Worm (Caenorhabditis elegans) whole organism, L4 larva: ENCODE measurements around the gene srg-58.

Experiments used
- F26F4.8 ChIP-seq: fragments of 200-800 bp; sonication (Bioruptor generic); conservative IDR thresholded peaks from 2 replicates; pipeline ENCODE4 v1.3.6; 2022; ENCODE audit warnings: missing genetic modification characterization, missing compliant biosample characterization
- F44E2.7 ChIP-seq: fragments of 200-800 bp; sonication (Bioruptor generic); IDR thresholded peaks from 2 replicates; pipeline ENCODE4 v2.1.2; 2022; ENCODE audit warnings: missing genetic modification characterization, missing compliant biosample characterization
- R02D3.7 ChIP-seq: fragments of 150-350 bp; sonication (generic microtip); optimal IDR thresholded peaks from 3 replicates; lab custom pipeline; 2014; ENCODE audit warnings: missing biosample characterization, missing genetic modification characterization
- T20F7.1 ChIP-seq: fragments of 200-800 bp; sonication (Bioruptor generic); optimal IDR thresholded peaks from 2 replicates; lab custom pipeline; 2018; ENCODE audit warnings: mild to moderate bottlenecking, missing genetic modification characterization, missing compliant biosample characterization
- Y48G9A.11 ChIP-seq: fragments of 200-800 bp; sonication (Bioruptor generic); IDR thresholded peaks from 2 replicates; pipeline ENCODE4 v1.3.6; 2022; ENCODE audit warnings: missing genetic modification reagents, missing genetic modification characterization, missing compliant biosample characterization
- Y5F2A.4 ChIP-seq: fragments of 200-800 bp; sonication (Bioruptor generic); optimal IDR thresholded peaks from 2 replicates; lab custom pipeline; 2018; ENCODE audit warnings: mild to moderate bottlenecking, missing genetic modification characterization, missing compliant biosample characterization
- ZK546.5 ChIP-seq, 2 experiments: sonication (generic microtip); optimal IDR thresholded peaks; 2 replicates each; lab custom pipeline; 2017; ENCODE audit warnings: missing biosample characterization in 2 of 2, missing genetic modification characterization in 2 of 2
- aha-1 ChIP-seq: fragments of 150-350 bp; peaks from one replicate; lab custom pipeline; 2014; ENCODE audit warnings: missing biosample characterization, missing genetic modification characterization
- aly-2 ChIP-seq: sonication (generic microtip); optimal IDR thresholded peaks from 2 replicates; lab custom pipeline; 2018; ENCODE audit warnings: missing biosample characterization, missing genetic modification characterization
- ama-1 ChIP-seq: fragments of 150-350 bp; optimal IDR thresholded peaks from 2 replicates; lab custom pipeline; 2014; ENCODE audit warnings: inconsistent platforms, mixed read lengths
- ceh-20 ChIP-seq: fragments of 200-800 bp; sonication (Bioruptor generic); IDR thresholded peaks from 2 replicates; pipeline ENCODE4 v1.3.6; 2022; ENCODE audit warnings: missing genetic modification reagents, missing genetic modification characterization, missing compliant biosample characterization
- ceh-28 ChIP-seq: fragments of 150-350 bp; optimal IDR thresholded peaks from 2 replicates; lab custom pipeline; 2014; ENCODE audit warnings: missing biosample characterization, missing genetic modification reagents, missing genetic modification characterization
- cey-2 ChIP-seq: sonication (generic microtip); optimal IDR thresholded peaks from 3 replicates; lab custom pipeline; 2017; ENCODE audit warnings: missing genetic modification characterization, mild to moderate bottlenecking, missing compliant biosample characterization, antibody characterized with exemption, borderline replicate concordance; ENCODE audit not compliant: insufficient read depth
- daf-16 ChIP-seq, 3 experiments: sonication (generic microtip); optimal IDR thresholded peaks; 2 replicates each; lab custom pipeline; 2016 to 2017; ENCODE audit warnings: missing genetic modification characterization in 3 of 3, missing genetic modification reagents in 3 of 3, mild to moderate bottlenecking in 2 of 3, missing compliant biosample characterization in 2 of 3, missing biosample characterization in 1 of 3, moderate library complexity in 1 of 3
- dmd-6 ChIP-seq: fragments of 200-800 bp; sonication (Bioruptor generic); IDR thresholded peaks from 2 replicates; pipeline ENCODE4 v1.3.6; 2022; ENCODE audit warnings: missing genetic modification reagents, missing genetic modification characterization, missing compliant biosample characterization
- dpl-1 ChIP-seq: fragments of 150-350 bp; optimal IDR thresholded peaks from 2 replicates; lab custom pipeline; 2014; ENCODE audit warnings: missing biosample characterization, missing genetic modification reagents, missing genetic modification characterization
- dve-1 ChIP-seq: sonication (generic microtip); optimal IDR thresholded peaks from 2 replicates; lab custom pipeline; 2017; ENCODE audit warnings: antibody characterized with exemption, mild to moderate bottlenecking, missing genetic modification characterization, missing compliant biosample characterization; ENCODE audit not compliant: insufficient read depth
- egl-43 ChIP-seq: fragments of 200-800 bp; sonication (Bioruptor generic); IDR thresholded peaks from 2 replicates; pipeline ENCODE4 v1.3.6; 2022; ENCODE audit warnings: missing genetic modification reagents, missing genetic modification characterization, missing compliant biosample characterization
- hif-1 ChIP-seq, 2 experiments: sonication (generic microtip); optimal IDR thresholded peaks; 2 replicates each; lab custom pipeline; 2016 to 2017; ENCODE audit warnings: missing compliant biosample characterization in 2 of 2, missing genetic modification characterization in 2 of 2, missing genetic modification reagents in 2 of 2, missing genotype in 2 of 2, mild to moderate bottlenecking in 1 of 2
- hlh-11 ChIP-seq: fragments of 200-800 bp; sonication (Bioruptor generic); optimal IDR thresholded peaks from 2 replicates; lab custom pipeline; 2018; ENCODE audit warnings: mild to moderate bottlenecking, missing genetic modification characterization, missing compliant biosample characterization
- lin-39 ChIP-seq: fragments of 150-350 bp; optimal IDR thresholded peaks from 2 replicates; lab custom pipeline; 2014; ENCODE audit warnings: missing biosample characterization, missing genetic modification reagents, missing genetic modification characterization
- lir-3 ChIP-seq: sonication (generic microtip); optimal IDR thresholded peaks from 2 replicates; lab custom pipeline; 2016; ENCODE audit warnings: mild to moderate bottlenecking, missing genetic modification characterization, missing compliant biosample characterization
- lsy-2 ChIP-seq, 2 experiments: fragments of 150-350 bp in 1 of 2; sonication (generic microtip) in 1 of 2; optimal IDR thresholded peaks; 2 replicates each; lab custom pipeline; 2014 to 2017; ENCODE audit warnings: missing biosample characterization in 2 of 2, missing genetic modification characterization in 2 of 2
- mdl-1 ChIP-seq, 2 experiments: fragments of 150-350 bp in 1 of 2; sonication (generic microtip) in 1 of 2; optimal IDR thresholded peaks; 2 replicates each; lab custom pipeline; 2014 to 2017; ENCODE audit warnings: missing biosample characterization in 2 of 2, missing genetic modification characterization in 2 of 2
- mdt-29 ChIP-seq: fragments of 200-800 bp; sonication (Bioruptor generic); IDR thresholded peaks from 2 replicates; pipeline ENCODE4 v1.3.6; 2022; ENCODE audit warnings: missing genetic modification reagents, missing genetic modification characterization, missing compliant biosample characterization
- nhr-11 ChIP-seq: fragments of 150-350 bp; optimal IDR thresholded peaks from 2 replicates; lab custom pipeline; 2014; ENCODE audit warnings: missing biosample characterization, missing genetic modification characterization
- nhr-25 ChIP-seq: sonication (generic microtip); optimal IDR thresholded peaks from 2 replicates; lab custom pipeline; 2017; ENCODE audit warnings: missing genetic modification characterization, mild to moderate bottlenecking, missing compliant biosample characterization, antibody characterized with exemption, moderate library complexity, borderline replicate concordance; ENCODE audit not compliant: insufficient read depth
- nhr-6 ChIP-seq: fragments of 150-350 bp; optimal IDR thresholded peaks from 2 replicates; lab custom pipeline; 2014; ENCODE audit warnings: missing biosample characterization, missing genetic modification characterization
- nhr-76 ChIP-seq: fragments of 150-350 bp; optimal IDR thresholded peaks from 2 replicates; lab custom pipeline; 2014; ENCODE audit warnings: missing biosample characterization, missing genetic modification characterization
- pha-4 ChIP-seq, 2 experiments: fragments of 150-350 bp in 1 of 2; fragments of 200-800 bp in 1 of 2; sonication (Bioruptor generic) in 1 of 2; IDR thresholded peaks in 1 of 2; optimal IDR thresholded peaks in 1 of 2; 2 replicates each; pipeline versions ENCODE4 v1.3.6 to Lab custom; 2014 to 2022; ENCODE audit warnings: missing genetic modification characterization in 2 of 2, missing genetic modification reagents in 2 of 2, missing biosample characterization in 1 of 2, missing compliant biosample characterization in 1 of 2
- set-16 ChIP-seq: fragments of 200-800 bp; sonication (Bioruptor generic); IDR thresholded peaks from 2 replicates; pipeline ENCODE4 v1.3.6; 2022; ENCODE audit warnings: missing genetic modification reagents, missing genetic modification characterization, missing compliant biosample characterization
- snpc-1.2 ChIP-seq: fragments of 200-800 bp; sonication (Bioruptor generic); IDR thresholded peaks from 2 replicates; pipeline ENCODE4 v1.3.6; 2022; ENCODE audit warnings: missing genetic modification reagents, missing genetic modification characterization, missing compliant biosample characterization
- unc-62 ChIP-seq, 3 experiments: fragments of 150-350 bp in 1 of 3; sonication (generic microtip); optimal IDR thresholded peaks in 2 of 3; peaks in 1 of 3; 1 replicate in 1 of 3; 2 replicates in 2 of 3; lab custom pipeline; 2014 to 2017; ENCODE audit warnings: missing biosample characterization in 3 of 3, missing genetic modification characterization in 3 of 3, missing genetic modification reagents in 3 of 3, missing genotype in 1 of 3
- vab-7 ChIP-seq: fragments of 200-800 bp; sonication (Bioruptor generic); IDR thresholded peaks from 2 replicates; pipeline ENCODE4 v1.3.6; 2022; ENCODE audit warnings: missing genetic modification reagents, missing genetic modification characterization, missing compliant biosample characterization
- zag-1 ChIP-seq: fragments of 150-350 bp; optimal IDR thresholded peaks from 2 replicates; lab custom pipeline; 2014; ENCODE audit warnings: missing biosample characterization, missing genetic modification characterization
- zip-2 ChIP-seq: fragments of 150-350 bp; optimal IDR thresholded peaks from 2 replicates; lab custom pipeline; 2014; ENCODE audit warnings: missing biosample characterization, missing genetic modification characterization
- ztf-11 ChIP-seq: fragments of 150-350 bp; optimal IDR thresholded peaks from 2 replicates; lab custom pipeline; 2014; ENCODE audit warnings: missing biosample characterization, missing genetic modification characterization

Gene srg-58

ce11 chrV:2759456-2759855, at the start of gene srg-58:
Gene srg-58 (minus strand): TSS chrV:2759556.
- TF ChIP-seq F44E2.7 (GFP tag; lab: Robert Waterston, UW) = no peak
- no peak for TF ChIP-seq lin-39 (tag; lab: Kevin White, UChicago)
- TF ChIP-seq ztf-11 = no peak
- no peak for TF ChIP-seq mdl-1 (tag; optimal IDR thresholded peaks at IDR 0.05; lab: Kevin White, UChicago)
- no peak for TF ChIP-seq ceh-20 (GFP tag; lab: Robert Waterston, UW)
- no peak for TF ChIP-seq snpc-1.2 (GFP tag; lab: Robert Waterston, UW)
- TF ChIP-seq T20F7.1 (GFP tag; lab: Kevin White, UChicago) = no peak
- TF ChIP-seq nhr-25 = no peak
- TF ChIP-seq F26F4.8 (GFP tag; lab: Robert Waterston, UW) = no peak
- TF ChIP-seq lsy-2 (tag; optimal IDR thresholded peaks at IDR 0.05; lab: Kevin White, UChicago) = no peak
- TF ChIP-seq aha-1 (tag; lab: Kevin White, UChicago) = no peak
- TF ChIP-seq zag-1 = no peak

- peak; percentile 78 for TF ChIP-seq aha-1 (tag; lab: Kevin White, UChicago)
- TF ChIP-seq ceh-28 = no peak
- TF ChIP-seq, all 104 proteins: peak for 1
Observed at ce11 chrV:2807760-2808159, 48.4 kb upstream of the srg-58 start, which contains the start of gene ketn-1. Gene ketn-1 (minus strand): TSS chrV:2807860.

ce11 chrV:2803258-2803657, 43.9 kb upstream of the srg-58 start:
- TF ChIP-seq dve-1 (tag; lab: Kevin White, UChicago) (no peak), hlh-11 (tag; lab: Kevin White, UChicago) (peak; percentile 11), T20F7.1 (GFP tag; lab: Kevin White, UChicago) (no peak), lir-3 (tag; lab: Kevin White, UChicago) (no peak), nhr-6 (no peak), daf-16 (GFP tag; optimal IDR thresholded peaks at IDR 0.05; lab: Kevin White, UChicago) (peak in 1 of 2 experiments; percentile 35), daf-16 (tag; optimal IDR thresholded peaks at IDR 0.05; lab: Kevin White, UChicago) (no peak), set-16 (peak; percentile 48), R02D3.7 (tag; lab: Kevin White, UChicago) (no peak), pha-4 (GFP tag; IDR thresholded peaks at IDR 0.05; lab: Robert Waterston, UW) (no peak), pha-4 (tag; optimal IDR thresholded peaks at IDR 0.05; lab: Kevin White, UChicago) (no peak), dpl-1 (GFP tag; lab: Kevin White, UChicago) (no peak), nhr-11 (tag; lab: Kevin White, UChicago) (no peak), vab-7 (GFP tag; lab: Robert Waterston, UW) (no peak), dmd-6 (GFP tag; lab: Robert Waterston, UW) (no peak), Y5F2A.4 (GFP tag; lab: Kevin White, UChicago) (no peak), ceh-20 (GFP tag; lab: Robert Waterston, UW) (no peak), Y48G9A.11 (GFP tag; lab: Robert Waterston, UW) (no peak)
- TF ChIP-seq, all 104 proteins: peak for 3

DNA sequence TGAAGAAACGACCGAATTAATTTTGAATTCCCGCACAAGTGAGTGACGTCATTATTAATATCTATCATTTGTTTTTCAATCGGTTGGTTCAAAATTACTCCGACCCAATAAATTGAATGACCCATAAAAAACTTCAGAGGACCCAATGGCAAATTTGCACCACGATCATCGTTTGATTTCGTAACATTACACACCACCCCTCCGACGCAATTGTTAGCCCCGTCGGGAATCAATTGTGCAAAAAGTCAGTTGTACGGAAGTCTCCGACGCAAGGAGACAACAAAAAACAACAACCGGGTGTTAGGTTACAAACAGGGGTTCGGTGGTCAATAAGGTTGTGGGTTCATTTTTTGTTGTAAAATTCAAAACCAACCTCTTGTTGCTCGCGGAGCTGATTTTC, 42.6 kb upstream of the srg-58 start:
- TF ChIP-seq ZK546.5 (tag; optimal IDR thresholded peaks at IDR 0.05; lab: Kevin White, UChicago) (no peak), egl-43 (GFP tag; lab: Robert Waterston, UW) (no peak), mdt-29 (GFP tag; lab: Robert Waterston, UW) (no peak), hif-1 (tag; optimal IDR thresholded peaks at IDR 0.05; lab: Kevin White, UChicago) (no peak), ama-1 (lab: Kevin White, UChicago) (no peak), daf-16 (GFP tag; optimal IDR thresholded peaks at IDR 0.05; lab: Kevin White, UChicago) (peak in 1 of 2 experiments; percentile 68), daf-16 (tag; optimal IDR thresholded peaks at IDR 0.05; lab: Kevin White, UChicago) (no peak), nhr-25 (no peak), Y5F2A.4 (GFP tag; lab: Kevin White, UChicago) (no peak), cey-2 (tag; lab: Kevin White, UChicago) (no peak), unc-62 (GFP tag; optimal IDR thresholded peaks at IDR 0.05 in 1 of 2; lab: Kevin White, UChicago) (peak in 1 of 2 experiments; percentile 89), unc-62 (tag; optimal IDR thresholded peaks at IDR 0.05; lab: Kevin White, UChicago) (no peak), aly-2 (tag; lab: Kevin White, UChicago) (no peak), R02D3.7 (tag; lab: Kevin White, UChicago) (no peak), dve-1 (tag; lab: Kevin White, UChicago) (no peak), hlh-11 (tag; lab: Kevin White, UChicago) (peak; percentile 14), zip-2 (tag; lab: Kevin White, UChicago) (no peak), aha-1 (tag; lab: Kevin White, UChicago) (no peak), nhr-76 (tag; lab: Kevin White, UChicago) (no peak)
